Worm (Caenorhabditis elegans) whole organism, early embryonic: ENCODE data around the gene ubc-26.

Experiments
- B0310.2 ChIP-seq: sonication (generic microtip); optimal IDR thresholded peaks from 2 replicates; lab custom pipeline; 2016; ENCODE audit warnings: mild to moderate bottlenecking, missing genetic modification characterization, missing compliant biosample characterization
- F13C5.2 ChIP-seq: sonication (generic microtip); optimal IDR thresholded peaks from 2 replicates; lab custom pipeline; 2017; ENCODE audit warnings: mild to moderate bottlenecking, missing genetic modification characterization, inconsistent platforms, missing compliant biosample characterization
- aly-1 ChIP-seq: sonication (generic microtip); optimal IDR thresholded peaks from 2 replicates; lab custom pipeline; 2016; ENCODE audit warnings: missing genetic modification characterization, missing compliant biosample characterization
- ama-1 ChIP-seq: fragments of 150-350 bp; optimal IDR thresholded peaks from 2 replicates; lab custom pipeline; 2014
- ceh-13 ChIP-seq: fragments of 200-800 bp; sonication (Bioruptor generic); optimal IDR thresholded peaks from 2 replicates; lab custom pipeline; 2018; ENCODE audit warnings: mild to moderate bottlenecking, missing genetic modification characterization, missing compliant biosample characterization
- ceh-36 ChIP-seq: sonication (generic microtip); optimal IDR thresholded peaks from 2 replicates; lab custom pipeline; 2016; ENCODE audit warnings: missing genetic modification characterization, inconsistent platforms, missing compliant biosample characterization
- flt-1 ChIP-seq: fragments of 200-800 bp; sonication (Bioruptor generic); IDR thresholded peaks from 2 replicates; pipeline ENCODE4 v1.3.6; 2022; ENCODE audit warnings: missing genetic modification characterization, missing compliant biosample characterization
- hmbx-1 ChIP-seq: sonication (generic microtip); optimal IDR thresholded peaks from 2 replicates; lab custom pipeline; 2016; ENCODE audit warnings: mild to moderate bottlenecking, missing genetic modification characterization, missing compliant biosample characterization
- scrt-1 ChIP-seq: fragments of 200-800 bp; sonication (Bioruptor generic); IDR thresholded peaks from 2 replicates; pipeline ENCODE4 v1.3.6; 2022; ENCODE audit warnings: missing genetic modification characterization, missing compliant biosample characterization
- sea-1 ChIP-seq: fragments of 200-800 bp; sonication (Bioruptor generic); conservative IDR thresholded peaks from 2 replicates; pipeline ENCODE4 v1.3.6; 2022; ENCODE audit warnings: missing genetic modification characterization, missing compliant biosample characterization

DNA sequence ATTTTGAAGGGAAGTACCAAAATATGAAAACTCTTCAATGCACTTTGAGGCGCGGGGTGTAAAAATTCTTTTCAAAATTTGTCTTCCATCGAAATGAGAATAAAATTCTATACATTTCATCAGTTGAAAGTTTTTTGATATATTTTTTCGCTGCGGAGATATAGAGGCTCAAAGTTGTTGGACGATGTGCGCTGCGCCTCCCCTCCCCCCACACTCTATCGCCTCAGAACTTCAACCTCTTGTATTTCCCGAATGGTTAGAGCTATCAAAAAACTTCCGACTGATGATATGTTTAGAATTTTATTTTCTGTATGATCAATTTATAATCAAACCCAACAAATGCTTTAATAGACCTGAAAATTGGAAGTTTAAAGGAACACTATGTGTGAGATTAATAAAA lies 48.5 kb upstream of the ubc-26 start:
- TF ChIP-seq ama-1 (lab: Kevin White, UChicago) (no peak), scrt-1 (GFP tag; lab: Robert Waterston, UW) (no peak), sea-1 (GFP tag; lab: Robert Waterston, UW) (no peak), B0310.2 (tag; lab: Kevin White, UChicago) (no peak), hmbx-1 (tag; lab: Kevin White, UChicago) (no peak), aly-1 (tag; lab: Kevin White, UChicago) (no peak), ceh-13 (no peak), flt-1 (no peak), F13C5.2 (no peak), ceh-36 (no peak)
